Fruit fly (Drosophila melanogaster) whole organism, embryonic: ENCODE results near the gene tup.

Experiments used
- Asciz ChIP-seq: fragments of 200-800 bp; sonication (Bioruptor generic); optimal IDR thresholded peaks from 2 replicates; lab custom pipeline; 2017; ENCODE audit warnings: missing biosample characterization, mild to moderate bottlenecking, missing genetic modification characterization, missing genetic modification reagents
- Atf6 ChIP-seq: fragments of 200-800 bp; sonication (Bioruptor generic); IDR thresholded peaks from 2 replicates; pipeline ENCODE4 v1.3.6; 2022; ENCODE audit warnings: missing biosample characterization, missing genetic modification characterization
- CG10979 ChIP-seq: fragments of 200-800 bp; sonication (Bioruptor generic); optimal IDR thresholded peaks from 2 replicates; lab custom pipeline; 2018; ENCODE audit warnings: missing biosample characterization, mild to moderate bottlenecking, missing genetic modification characterization, moderate library complexity
- CG11398 ChIP-seq: fragments of 200-800 bp; sonication (Bioruptor generic); optimal IDR thresholded peaks from 2 replicates; lab custom pipeline; 2016; ENCODE audit warnings: missing biosample characterization, missing genetic modification characterization
- CG12744 ChIP-seq: fragments of 200-800 bp; sonication (Bioruptor generic); optimal IDR thresholded peaks from 2 replicates; lab custom pipeline; 2016; ENCODE audit warnings: missing biosample characterization, missing genetic modification characterization
- CG14710 ChIP-seq: fragments of 200-800 bp; sonication (Bioruptor generic); optimal IDR thresholded peaks from 3 replicates; lab custom pipeline; 2019; ENCODE audit warnings: missing biosample characterization, mild to moderate bottlenecking, missing genetic modification characterization, moderate library complexity
- CG14965 ChIP-seq: fragments of 200-800 bp; sonication (Bioruptor generic); optimal IDR thresholded peaks from 2 replicates; lab custom pipeline; 2016; ENCODE audit warnings: missing biosample characterization, missing genetic modification characterization, borderline replicate concordance
- CG15269 ChIP-seq: fragments of 200-800 bp; sonication (Bioruptor generic); optimal IDR thresholded peaks from 2 replicates; lab custom pipeline; 2018; ENCODE audit warnings: missing biosample characterization, mild to moderate bottlenecking, missing genetic modification characterization, moderate library complexity
- CG1529 ChIP-seq: fragments of 200-800 bp; sonication (Bioruptor generic); optimal IDR thresholded peaks from 3 replicates; lab custom pipeline; 2018; ENCODE audit warnings: missing biosample characterization, missing genetic modification characterization
- CG1602 ChIP-seq: fragments of 200-800 bp; sonication (Bioruptor generic); optimal IDR thresholded peaks from 3 replicates; lab custom pipeline; 2016; ENCODE audit warnings: missing biosample characterization, missing genetic modification characterization
- CG2712 ChIP-seq: fragments of 200-800 bp; optimal IDR thresholded peaks from 3 replicates; lab custom pipeline; 2019; ENCODE audit warnings: missing biosample characterization, mild to moderate bottlenecking, missing genetic modification characterization, moderate library complexity
- CG31365 ChIP-seq: fragments of 200-800 bp; sonication (Bioruptor generic); optimal IDR thresholded peaks from 2 replicates; lab custom pipeline; 2018; ENCODE audit warnings: missing biosample characterization, mild to moderate bottlenecking, missing genetic modification characterization
- CG31388 ChIP-seq: fragments of 200-800 bp; sonication (Bioruptor generic); optimal IDR thresholded peaks from 2 replicates; lab custom pipeline; 2016; ENCODE audit warnings: missing biosample characterization, missing genetic modification characterization
- CG32772 ChIP-seq: fragments of 200-800 bp; sonication (Bioruptor generic); IDR thresholded peaks from 2 replicates; pipeline ENCODE4 v1.3.6; 2022; ENCODE audit warnings: missing biosample characterization, missing genetic modification characterization
- CG6683 ChIP-seq: fragments of 200-800 bp; sonication (Bioruptor generic); optimal IDR thresholded peaks from 2 replicates; lab custom pipeline; 2017; ENCODE audit warnings: missing biosample characterization, mild to moderate bottlenecking, missing genetic modification characterization, missing genetic modification reagents
- CG7928 ChIP-seq: fragments of 200-800 bp; sonication (Bioruptor generic); optimal IDR thresholded peaks from 2 replicates; lab custom pipeline; 2017; ENCODE audit warnings: missing biosample characterization, mild to moderate bottlenecking, missing genetic modification characterization
- CG9215 ChIP-seq: fragments of 200-800 bp; sonication (Bioruptor generic); IDR thresholded peaks from 2 replicates; pipeline ENCODE4 v1.3.6; 2022; ENCODE audit warnings: missing biosample characterization, missing genetic modification characterization
- CG9437 ChIP-seq: fragments of 200-800 bp; sonication (Bioruptor generic); optimal IDR thresholded peaks from 2 replicates; lab custom pipeline; 2018; ENCODE audit warnings: missing biosample characterization, mild to moderate bottlenecking, missing genetic modification characterization
- D ChIP-seq, 2 experiments: fragments of 200-800 bp in 1 of 2; fragments of >200 bp in 1 of 2; sonication (Bioruptor generic) in 1 of 2; optimal IDR thresholded peaks; 2 replicates in 1 of 2; 3 replicates in 1 of 2; lab custom pipeline; 2017; ENCODE audit warnings: mild to moderate bottlenecking in 1 of 2, missing biosample characterization in 1 of 2, missing genetic modification characterization in 1 of 2, missing genetic modification reagents in 1 of 2
- Dfd ChIP-seq, 2 experiments: fragments of >200 bp; optimal IDR thresholded peaks; 2 replicates each; lab custom pipeline; 2017; ENCODE audit warnings: missing biosample characterization in 2 of 2, missing genetic modification characterization in 2 of 2
- Dp ChIP-seq: fragments of 200-800 bp; sonication (Bioruptor generic); optimal IDR thresholded peaks from 2 replicates; lab custom pipeline; 2018; ENCODE audit warnings: missing biosample characterization, mild to moderate bottlenecking, missing genetic modification characterization, moderate library complexity
- Elba2 ChIP-seq: fragments of 200-800 bp; sonication (Bioruptor generic); optimal IDR thresholded peaks from 3 replicates; lab custom pipeline; 2016; ENCODE audit warnings: missing biosample characterization, missing genetic modification characterization
- Hand ChIP-seq: fragments of 200-800 bp; sonication (Bioruptor generic); optimal IDR thresholded peaks from 2 replicates; lab custom pipeline; 2017; ENCODE audit warnings: mild to moderate bottlenecking, missing biosample characterization, missing genetic modification reagents, missing genetic modification characterization
- Hr3 ChIP-seq: fragments of 200-800 bp; sonication (Bioruptor generic); optimal IDR thresholded peaks from 3 replicates; lab custom pipeline; 2016; ENCODE audit warnings: missing biosample characterization, missing genetic modification characterization
- Sox100B ChIP-seq: fragments of 200-800 bp; sonication (Bioruptor generic); optimal IDR thresholded peaks from 3 replicates; lab custom pipeline; 2018; ENCODE audit warnings: missing biosample characterization, mild to moderate bottlenecking, missing genetic modification characterization
- ara ChIP-seq: fragments of 200-800 bp; sonication (Bioruptor generic); IDR thresholded peaks from 2 replicates; pipeline ENCODE4 v1.3.6; 2022; ENCODE audit warnings: missing biosample characterization, missing genetic modification characterization
- ash1 ChIP-seq: fragments of 200-800 bp; sonication (Bioruptor generic); optimal IDR thresholded peaks from 2 replicates; lab custom pipeline; 2018; ENCODE audit warnings: missing biosample characterization, mild to moderate bottlenecking, missing genetic modification characterization
- bab2 ChIP-seq: fragments of 200-800 bp; sonication (Bioruptor generic); optimal IDR thresholded peaks from 2 replicates; lab custom pipeline; 2016; ENCODE audit warnings: missing biosample characterization, missing genetic modification characterization
- cg ChIP-seq: fragments of 200-800 bp; sonication (Bioruptor generic); optimal IDR thresholded peaks from 3 replicates; lab custom pipeline; 2019; ENCODE audit warnings: missing biosample characterization, mild to moderate bottlenecking, missing genetic modification characterization, moderate library complexity
- corto ChIP-seq: fragments of 200-800 bp; sonication (Bioruptor generic); optimal IDR thresholded peaks from 2 replicates; lab custom pipeline; 2016; ENCODE audit warnings: missing biosample characterization, mild to moderate bottlenecking, missing genetic modification characterization, moderate library complexity
- da ChIP-seq: fragments of 200-800 bp; sonication (Bioruptor generic); optimal IDR thresholded peaks from 2 replicates; lab custom pipeline; 2016; ENCODE audit warnings: missing biosample characterization, missing genetic modification characterization
- danr ChIP-seq: fragments of 200-800 bp; sonication (Bioruptor generic); IDR thresholded peaks from 2 replicates; pipeline ENCODE4 v1.3.6; 2022; ENCODE audit warnings: missing biosample characterization, missing genetic modification characterization
- dmrt99B ChIP-seq: fragments of 200-800 bp; sonication (Bioruptor generic); optimal IDR thresholded peaks from 2 replicates; lab custom pipeline; 2018; ENCODE audit warnings: missing biosample characterization, mild to moderate bottlenecking, missing genetic modification characterization, moderate library complexity
- dysf ChIP-seq: fragments of 200-800 bp; sonication (Bioruptor generic); IDR thresholded peaks from 3 replicates; pipeline ENCODE4 v1.3.6; 2022; ENCODE audit warnings: missing biosample characterization, missing genetic modification characterization
- gcm ChIP-seq: fragments of 200-800 bp; sonication (Bioruptor generic); optimal IDR thresholded peaks from 2 replicates; lab custom pipeline; 2019; ENCODE audit warnings: missing biosample characterization, mild to moderate bottlenecking, missing genetic modification characterization, moderate library complexity
- gfzf ChIP-seq: fragments of 200-800 bp; sonication (Bioruptor generic); optimal IDR thresholded peaks from 2 replicates; lab custom pipeline; 2016; ENCODE audit warnings: missing biosample characterization, mild to moderate bottlenecking, missing genetic modification characterization, moderate library complexity
- gt ChIP-seq: fragments of 200-800 bp; sonication (Bioruptor generic); IDR thresholded peaks from 2 replicates; pipeline ENCODE4 v1.3.6; 2022; ENCODE audit warnings: missing biosample characterization, missing genetic modification characterization
- hb ChIP-seq: fragments of 200-800 bp; sonication (Bioruptor generic); IDR thresholded peaks from 3 replicates; pipeline ENCODE4 v1.3.6; 2022; ENCODE audit warnings: missing biosample characterization, missing genetic modification characterization; ENCODE audit not compliant: partially characterized antibody
- ken ChIP-seq: fragments of 200-800 bp; sonication (Bioruptor generic); IDR thresholded peaks from 3 replicates; pipeline ENCODE4 v1.3.6; 2022; ENCODE audit warnings: missing biosample characterization, missing genetic modification characterization
- mam ChIP-seq: fragments of 200-800 bp; sonication (Bioruptor generic); optimal IDR thresholded peaks from 3 replicates; lab custom pipeline; 2016; ENCODE audit warnings: missing biosample characterization, missing genetic modification characterization
- nau ChIP-seq: fragments of 200-800 bp; sonication (Bioruptor generic); optimal IDR thresholded peaks from 3 replicates; lab custom pipeline; 2017; ENCODE audit warnings: missing biosample characterization, mild to moderate bottlenecking, missing genetic modification characterization, missing genetic modification reagents
- nmo ChIP-seq: fragments of 200-800 bp; sonication (Bioruptor generic); optimal IDR thresholded peaks from 2 replicates; lab custom pipeline; 2018; ENCODE audit warnings: missing biosample characterization, mild to moderate bottlenecking, missing genetic modification characterization, moderate library complexity
- pan ChIP-seq, 4 experiments: fragments of >200 bp in 3 of 4; fragments of 200-800 bp in 1 of 4; sonication (Bioruptor generic) in 1 of 4; optimal IDR thresholded peaks in 3 of 4; IDR thresholded peaks in 1 of 4; 2 replicates each; pipeline versions ENCODE4 v1.3.6 to Lab custom; 2017 to 2022; ENCODE audit warnings: missing biosample characterization in 2 of 4, missing genetic modification characterization in 2 of 4, mixed read lengths in 1 of 4
- pho ChIP-seq: fragments of 200-800 bp; sonication (Bioruptor generic); optimal IDR thresholded peaks from 2 replicates; lab custom pipeline; 2016; ENCODE audit warnings: missing biosample characterization, missing genetic modification characterization
- salm ChIP-seq: fragments of 200-800 bp; sonication (Bioruptor generic); optimal IDR thresholded peaks from 2 replicates; lab custom pipeline; 2018; ENCODE audit warnings: missing biosample characterization, mild to moderate bottlenecking, missing genetic modification characterization
- sens ChIP-seq: fragments of 200-800 bp; sonication (Bioruptor generic); peaks from one replicate; lab custom pipeline; 2016; ENCODE audit warnings: missing biosample characterization, missing genetic modification characterization
- seq ChIP-seq: fragments of 200-800 bp; sonication (Bioruptor generic); IDR thresholded peaks from 2 replicates; pipeline ENCODE4 v1.3.6; 2022; ENCODE audit warnings: missing biosample characterization, missing genetic modification characterization
- sisA ChIP-seq: fragments of 200-800 bp; sonication (Bioruptor generic); IDR thresholded peaks from 2 replicates; pipeline ENCODE4 v1.3.6; 2022; ENCODE audit warnings: missing biosample characterization, missing genetic modification characterization
- so ChIP-seq: fragments of 200-800 bp; sonication (Bioruptor generic); IDR thresholded peaks from 3 replicates; pipeline ENCODE4 v1.3.6; 2022; ENCODE audit warnings: missing biosample characterization, missing genetic modification characterization
- tna ChIP-seq: fragments of 200-800 bp; sonication (Bioruptor generic); IDR thresholded peaks from 2 replicates; pipeline ENCODE4 v1.3.6; 2022; ENCODE audit warnings: missing biosample characterization, missing genetic modification characterization; ENCODE audit not compliant: partially characterized antibody

The tup gene

DNA sequence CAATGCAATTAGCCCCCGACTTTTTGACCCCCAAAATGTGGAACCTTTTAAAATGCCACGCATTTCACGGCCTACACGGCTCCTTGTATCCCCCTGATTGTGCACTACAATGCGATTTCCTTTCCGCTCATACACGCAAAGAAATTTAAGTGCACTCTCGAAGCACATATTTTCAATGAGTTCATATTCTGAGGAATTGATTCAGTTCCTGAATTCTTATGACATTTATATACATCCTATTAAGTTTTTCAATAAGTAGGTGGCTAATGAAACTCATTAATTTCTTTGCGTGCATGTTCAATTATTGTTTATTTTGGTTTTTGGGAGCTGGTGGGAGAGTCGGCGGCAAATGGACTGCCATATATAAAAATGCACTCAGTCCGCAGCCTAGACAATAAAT lies 18.2 kb upstream of the tup start (continued):
- TF ChIP-seq gfzf (no peak), Atf6 (GFP tag; lab: Robert Waterston, UW) (no peak), tna (GFP tag; lab: Robert Waterston, UW) (no peak), Asciz (GFP tag; lab: Kevin White, UChicago) (peak; percentile 49), dmrt99B (tag; lab: Kevin White, UChicago) (peak; percentile 75), CG7928 (no peak), gcm (peak; percentile 62), CG12744 (GFP tag; lab: Kevin White, UChicago) (no peak), CG11398 (GFP tag; lab: Kevin White, UChicago) (peak; percentile 56), corto (GFP tag; lab: Kevin White, UChicago) (no peak), Elba2 (GFP tag; lab: Kevin White, UChicago) (peak; percentile 6), CG31388 (GFP tag; lab: Kevin White, UChicago) (peak; percentile 8), cg (no peak), seq (GFP tag; lab: Robert Waterston, UW) (no peak), CG10979 (peak; percentile 89), CG14710 (tag; lab: Kevin White, UChicago) (peak; percentile 81), Dp (no peak), pan (optimal IDR thresholded peaks at IDR 0.05; lab: Kevin White, UChicago) (no peak), pan (GFP tag; optimal IDR thresholded peaks at IDR 0.05 in 1 of 2, IDR thresholded peaks at IDR 0.05 in 1 of 2) (peak in 1 of 2 experiments; percentile 53), sisA (peak; percentile 70), CG6683 (GFP tag; lab: Kevin White, UChicago) (no peak), nmo (GFP tag; lab: Kevin White, UChicago) (peak; percentile 84), Sox100B (peak; percentile 41), so (no peak), CG1529 (GFP tag; lab: Kevin White, UChicago) (peak; percentile 72), CG32772 (GFP tag; lab: Robert Waterston, UW) (peak; percentile 63), mam (GFP tag; lab: Kevin White, UChicago) (peak; percentile 25), dysf (GFP tag; lab: Robert Waterston, UW) (peak; percentile 53; the same call in 1 of the 3 replicates), gt (GFP tag; lab: Robert Waterston, UW) (no peak), CG9437 (peak; percentile 20), CG2712 (tag; lab: Kevin White, UChicago) (peak; percentile 90), CG14965 (GFP tag; lab: Kevin White, UChicago) (no peak), ash1 (GFP tag; lab: Kevin White, UChicago) (no peak), danr (GFP tag; lab: Robert Waterston, UW) (no peak), D (optimal IDR thresholded peaks at IDR 0.05; lab: Kevin White, UChicago) (no peak), D (GFP tag; optimal IDR thresholded peaks at IDR 0.05; lab: Kevin White, UChicago) (peak; percentile 78), CG1602 (GFP tag; lab: Kevin White, UChicago) (peak; percentile 60), Hand (no peak), salm (tag; lab: Kevin White, UChicago) (peak; percentile 47), Dfd (GFP tag; optimal IDR thresholded peaks at IDR 0.05; lab: Kevin White, UChicago) (no peak), da (no peak), CG9215 (GFP tag; lab: Robert Waterston, UW) (no peak), pho (GFP tag; lab: Kevin White, UChicago) (no peak), Hr3 (GFP tag; lab: Kevin White, UChicago) (peak; percentile 59), ken (peak; percentile 60; the same call in 1 of the 3 replicates), bab2 (GFP tag; lab: Kevin White, UChicago) (peak; percentile 74), CG15269 (peak; percentile 19), CG31365 (no peak), sens (peak; percentile 96), hb (GFP tag; lab: Robert Waterston, UW) (no peak), ara (GFP tag; lab: Robert Waterston, UW) (peak; percentile 82), nau (no peak)
